Fruit fly (Drosophila melanogaster) whole organism, embryonic: ENCODE results near the gene RpL24.

Experiments used
- Atf3 ChIP-seq: fragments of 200-800 bp; sonication (Bioruptor generic); optimal IDR thresholded peaks from 3 replicates; lab custom pipeline; 2016; ENCODE audit warnings: missing biosample characterization, missing genetic modification characterization
- B-H1 ChIP-seq: fragments of 200-800 bp; sonication (Bioruptor generic); IDR thresholded peaks from 3 replicates; pipeline ENCODE4 v1.3.6; 2022; ENCODE audit warnings: missing biosample characterization, missing genetic modification characterization
- CG10274 ChIP-seq: fragments of 200-800 bp; sonication (Bioruptor generic); optimal IDR thresholded peaks from 3 replicates; lab custom pipeline; 2017; ENCODE audit warnings: missing biosample characterization, mild to moderate bottlenecking, missing genetic modification characterization
- CG10565 ChIP-seq: fragments of 200-800 bp; sonication (Bioruptor generic); optimal IDR thresholded peaks from 3 replicates; lab custom pipeline; 2016; ENCODE audit warnings: missing biosample characterization, mild to moderate bottlenecking, missing genetic modification characterization
- CG10979 ChIP-seq: fragments of 200-800 bp; sonication (Bioruptor generic); optimal IDR thresholded peaks from 2 replicates; lab custom pipeline; 2018; ENCODE audit warnings: missing biosample characterization, mild to moderate bottlenecking, missing genetic modification characterization, moderate library complexity
- CG11247 ChIP-seq: fragments of 200-800 bp; sonication (Bioruptor generic); IDR thresholded peaks from 2 replicates; pipeline ENCODE4 v1.3.6; 2022; ENCODE audit warnings: missing biosample characterization, missing genetic modification characterization
- CG15514 ChIP-seq: fragments of 200-800 bp; sonication (Bioruptor generic); optimal IDR thresholded peaks from 3 replicates; lab custom pipeline; 2017; ENCODE audit warnings: missing biosample characterization, missing genetic modification characterization, mild to moderate bottlenecking, moderate library complexity, missing genetic modification reagents
- CG18599 ChIP-seq: fragments of 200-800 bp; sonication (Bioruptor generic); optimal IDR thresholded peaks from 3 replicates; lab custom pipeline; 2017; ENCODE audit warnings: missing biosample characterization, missing genetic modification characterization, mild to moderate bottlenecking, moderate library complexity, missing genetic modification reagents
- CG18619 ChIP-seq: fragments of 200-800 bp; sonication (Bioruptor generic); optimal IDR thresholded peaks from 3 replicates; lab custom pipeline; 2017; ENCODE audit warnings: missing biosample characterization, mild to moderate bottlenecking, missing genetic modification characterization
- CG2129 ChIP-seq: fragments of 200-800 bp; sonication (Bioruptor generic); IDR thresholded peaks from 2 replicates; pipeline ENCODE4 v1.3.6; 2022; ENCODE audit warnings: missing biosample characterization, missing genetic modification characterization; ENCODE audit not compliant: partially characterized antibody
- CG30431 ChIP-seq: fragments of 200-800 bp; sonication (Bioruptor generic); optimal IDR thresholded peaks from 2 replicates; lab custom pipeline; 2017; ENCODE audit warnings: missing biosample characterization, missing genetic modification characterization
- CG31365 ChIP-seq: fragments of 200-800 bp; sonication (Bioruptor generic); optimal IDR thresholded peaks from 2 replicates; lab custom pipeline; 2018; ENCODE audit warnings: missing biosample characterization, mild to moderate bottlenecking, missing genetic modification characterization
- CG3838 ChIP-seq: fragments of 200-800 bp; sonication (Bioruptor generic); optimal IDR thresholded peaks from 3 replicates; lab custom pipeline; 2016; ENCODE audit warnings: missing biosample characterization, missing genetic modification characterization
- CG3847 ChIP-seq: fragments of 200-800 bp; sonication (Bioruptor generic); IDR thresholded peaks from 2 replicates; pipeline ENCODE4 v1.3.6; 2022; ENCODE audit warnings: missing biosample characterization, missing genetic modification characterization
- CG4617 ChIP-seq: fragments of 200-800 bp; sonication (Bioruptor generic); optimal IDR thresholded peaks from 3 replicates; lab custom pipeline; 2016; ENCODE audit warnings: missing biosample characterization, missing genetic modification characterization, borderline replicate concordance
- CG5245 ChIP-seq: fragments of 200-800 bp; sonication (Bioruptor generic); optimal IDR thresholded peaks from 3 replicates; lab custom pipeline; 2016; ENCODE audit warnings: missing biosample characterization, missing genetic modification characterization
- CG6175 ChIP-seq: fragments of 200-800 bp; sonication (Bioruptor generic); IDR thresholded peaks from 3 replicates; pipeline ENCODE4 v1.3.6; 2022; ENCODE audit warnings: missing biosample characterization, missing genetic modification characterization
- CG6654 ChIP-seq: fragments of 200-800 bp; sonication (Bioruptor generic); optimal IDR thresholded peaks from 2 replicates; lab custom pipeline; 2017; ENCODE audit warnings: missing biosample characterization, mild to moderate bottlenecking, missing genetic modification characterization
- CG6813 ChIP-seq: fragments of 200-800 bp; sonication (Bioruptor generic); optimal IDR thresholded peaks from 2 replicates; lab custom pipeline; 2017; ENCODE audit warnings: missing biosample characterization, missing genetic modification characterization, mild to moderate bottlenecking, moderate library complexity, missing genetic modification reagents
- CG7357 ChIP-seq: fragments of 200-800 bp; sonication (Bioruptor generic); IDR thresholded peaks from 3 replicates; pipeline ENCODE4 v1.3.6; 2022; ENCODE audit warnings: missing biosample characterization, missing genetic modification characterization
- CG8924 ChIP-seq: fragments of 200-800 bp; optimal IDR thresholded peaks from 3 replicates; lab custom pipeline; 2019; ENCODE audit warnings: missing biosample characterization, mild to moderate bottlenecking, missing genetic modification characterization, moderate library complexity
- Deaf1 ChIP-seq: fragments of 200-800 bp; optimal IDR thresholded peaks from 3 replicates; lab custom pipeline; 2019; ENCODE audit warnings: missing biosample characterization, mild to moderate bottlenecking, missing genetic modification characterization, moderate library complexity
- ERR ChIP-seq: fragments of 200-800 bp; sonication (Bioruptor generic); optimal IDR thresholded peaks from 2 replicates; lab custom pipeline; 2016; ENCODE audit warnings: missing biosample characterization, missing genetic modification characterization
- Ets97D ChIP-seq: fragments of 200-800 bp; sonication (Bioruptor generic); optimal IDR thresholded peaks from 3 replicates; lab custom pipeline; 2016; ENCODE audit warnings: missing biosample characterization, missing genetic modification characterization
- H15 ChIP-seq: fragments of 200-800 bp; sonication (Bioruptor generic); IDR thresholded peaks from 3 replicates; pipeline ENCODE4 v1.3.6; 2022; ENCODE audit warnings: missing biosample characterization, missing genetic modification characterization
- Jarid2 ChIP-seq: fragments of 200-800 bp; sonication (Bioruptor generic); optimal IDR thresholded peaks from 3 replicates; lab custom pipeline; 2017; ENCODE audit warnings: mild to moderate bottlenecking, missing biosample characterization, missing genetic modification reagents, missing genetic modification characterization
- MTF-1 ChIP-seq: fragments of 200-800 bp; sonication (Bioruptor generic); optimal IDR thresholded peaks from 2 replicates; lab custom pipeline; 2018; ENCODE audit warnings: missing biosample characterization, mild to moderate bottlenecking, missing genetic modification characterization, borderline replicate concordance
- Mad ChIP-seq: fragments of 200-800 bp; sonication (Bioruptor generic); optimal IDR thresholded peaks from 2 replicates; lab custom pipeline; 2016; ENCODE audit warnings: missing biosample characterization, missing genetic modification characterization
- Meics ChIP-seq: fragments of 200-800 bp; sonication (Bioruptor generic); optimal IDR thresholded peaks from 2 replicates; lab custom pipeline; 2017; ENCODE audit warnings: missing biosample characterization, mild to moderate bottlenecking, missing genetic modification characterization
- NK7.1 ChIP-seq: fragments of 200-800 bp; sonication (Bioruptor generic); optimal IDR thresholded peaks from 3 replicates; lab custom pipeline; 2016; ENCODE audit warnings: missing biosample characterization, missing genetic modification characterization
- Oli ChIP-seq: fragments of 200-800 bp; sonication (Bioruptor generic); optimal IDR thresholded peaks from 2 replicates; lab custom pipeline; 2018; ENCODE audit warnings: missing biosample characterization, mild to moderate bottlenecking, missing genetic modification characterization, moderate library complexity
- Sox100B ChIP-seq: fragments of 200-800 bp; sonication (Bioruptor generic); optimal IDR thresholded peaks from 3 replicates; lab custom pipeline; 2018; ENCODE audit warnings: missing biosample characterization, mild to moderate bottlenecking, missing genetic modification characterization
- ase ChIP-seq: fragments of 200-800 bp; sonication (Bioruptor generic); IDR thresholded peaks from 3 replicates; pipeline ENCODE4 v1.3.6; 2022; ENCODE audit warnings: missing biosample characterization, missing genetic modification characterization
- bsh ChIP-seq, 2 experiments: fragments of 200-800 bp; sonication (Bioruptor generic); optimal IDR thresholded peaks; 2 replicates each; lab custom pipeline; 2017 to 2018; ENCODE audit warnings: mild to moderate bottlenecking in 2 of 2, missing biosample characterization in 2 of 2, missing genetic modification characterization in 2 of 2, moderate library complexity in 1 of 2
- dmrt11E ChIP-seq: fragments of 200-800 bp; sonication (Bioruptor generic); optimal IDR thresholded peaks from 3 replicates; lab custom pipeline; 2018; ENCODE audit warnings: missing biosample characterization, mild to moderate bottlenecking, missing genetic modification characterization, moderate library complexity
- exex ChIP-seq: fragments of 200-800 bp; sonication (Bioruptor generic); optimal IDR thresholded peaks from 4 replicates; lab custom pipeline; 2018; ENCODE audit warnings: missing biosample characterization, mild to moderate bottlenecking, missing genetic modification characterization, moderate library complexity
- grau ChIP-seq: fragments of 200-800 bp; optimal IDR thresholded peaks from 3 replicates; lab custom pipeline; 2019; ENCODE audit warnings: missing biosample characterization, mild to moderate bottlenecking, missing genetic modification characterization, moderate library complexity
- grn ChIP-seq: fragments of 200-800 bp; sonication (Bioruptor generic); optimal IDR thresholded peaks from 3 replicates; lab custom pipeline; 2017; ENCODE audit warnings: missing biosample characterization, missing genetic modification characterization
- h ChIP-seq: fragments of >200 bp; optimal IDR thresholded peaks from 2 replicates; lab custom pipeline; 2017
- knrl ChIP-seq: fragments of 200-800 bp; sonication (Bioruptor generic); IDR thresholded peaks from 3 replicates; pipeline ENCODE4 v1.3.6; 2022; ENCODE audit warnings: missing biosample characterization, missing genetic modification characterization; ENCODE audit not compliant: partially characterized antibody
- lov ChIP-seq, 2 experiments: fragments of 200-800 bp in 1 of 2; fragments of >200 bp in 1 of 2; sonication (Bioruptor generic) in 1 of 2; IDR thresholded peaks in 1 of 2; optimal IDR thresholded peaks in 1 of 2; 2 replicates in 1 of 2; 3 replicates in 1 of 2; pipeline versions ENCODE4 v1.3.6 to Lab custom; 2017 to 2022; ENCODE audit warnings: missing biosample characterization in 1 of 2, missing genetic modification characterization in 1 of 2
- p53 ChIP-seq: fragments of 200-800 bp; sonication (Bioruptor generic); optimal IDR thresholded peaks from 2 replicates; lab custom pipeline; 2016; ENCODE audit warnings: missing biosample characterization, missing genetic modification characterization
- pum ChIP-seq: fragments of 200-800 bp; sonication (Bioruptor generic); optimal IDR thresholded peaks from 2 replicates; lab custom pipeline; 2016; ENCODE audit warnings: missing biosample characterization, missing genetic modification characterization
- salm ChIP-seq: fragments of 200-800 bp; sonication (Bioruptor generic); optimal IDR thresholded peaks from 2 replicates; lab custom pipeline; 2018; ENCODE audit warnings: missing biosample characterization, mild to moderate bottlenecking, missing genetic modification characterization
- sima ChIP-seq: fragments of 200-800 bp; sonication (Bioruptor generic); optimal IDR thresholded peaks from 2 replicates; lab custom pipeline; 2016; ENCODE audit warnings: missing biosample characterization, missing genetic modification characterization
- sr ChIP-seq: fragments of 200-800 bp; sonication (Bioruptor generic); IDR thresholded peaks from 3 replicates; pipeline ENCODE4 v1.3.6; 2022; ENCODE audit warnings: missing biosample characterization, missing genetic modification characterization
- ssp ChIP-seq: fragments of 200-800 bp; sonication (Bioruptor generic); IDR thresholded peaks from 2 replicates; pipeline ENCODE4 v1.3.6; 2022; ENCODE audit warnings: missing biosample characterization, missing genetic modification characterization
- tll ChIP-seq, 2 experiments: fragments of 200-800 bp in 1 of 2; fragments of >200 bp in 1 of 2; sonication (Bioruptor generic) in 1 of 2; optimal IDR thresholded peaks; 2 replicates each; lab custom pipeline; 2017 to 2019; ENCODE audit warnings: missing biosample characterization in 2 of 2, missing genetic modification characterization in 2 of 2, mild to moderate bottlenecking in 1 of 2, moderate library complexity in 1 of 2
- unc-4 ChIP-seq: fragments of 200-800 bp; sonication (Bioruptor generic); IDR thresholded peaks from 2 replicates; pipeline ENCODE4 v1.3.6; 2022; ENCODE audit warnings: missing biosample characterization, missing genetic modification characterization; ENCODE audit not compliant: partially characterized antibody

The RpL24 gene

dm6 chr2L:13387255-13387654, 7.7 kb downstream of the RpL24 start, which contains the start of the genes Ing5 and CG7099 (continued):
- peak; percentile 96 for TF ChIP-seq dmrt11E
- peak; percentile 86 for TF ChIP-seq Ets97D (GFP tag; lab: Kevin White, UChicago)
- peak; percentile 89 for TF ChIP-seq pum (GFP tag; lab: Kevin White, UChicago)
- peak; percentile 89 for TF ChIP-seq CG7357
- TF ChIP-seq Deaf1 (tag; lab: Kevin White, UChicago): no peak
- TF ChIP-seq NK7.1 (GFP tag; lab: Kevin White, UChicago): peak; percentile 59
- TF ChIP-seq bsh (GFP tag; optimal IDR thresholded peaks at IDR 0.05; lab: Kevin White, UChicago): peak; percentile 75 to 97
- TF ChIP-seq unc-4 (GFP tag; lab: Robert Waterston, UW): peak; percentile 60
- TF ChIP-seq ERR (GFP tag; lab: Kevin White, UChicago): peak; percentile 78
- no peak for TF ChIP-seq Jarid2
- peak; percentile 92 for TF ChIP-seq CG15514 (GFP tag; lab: Kevin White, UChicago)
- TF ChIP-seq exex: peak; percentile 97
- peak; percentile 95 for TF ChIP-seq grau (tag; lab: Kevin White, UChicago)
- TF ChIP-seq CG8924 (tag; lab: Kevin White, UChicago): peak; percentile 95
- TF ChIP-seq CG4617 (GFP tag; lab: Kevin White, UChicago): peak; percentile 97
- peak; percentile 87 for TF ChIP-seq CG3838 (GFP tag; lab: Kevin White, UChicago)
- no peak for TF ChIP-seq CG31365
- peak; percentile 96 for TF ChIP-seq Mad
- peak; percentile 94 for TF ChIP-seq CG10979 (tag; lab: Kevin White, UChicago)
- TF ChIP-seq CG2129: 0 out of 2 replicates have a peak, but pooled peaks have one; percentile 34
- TF ChIP-seq CG30431 (GFP tag; lab: Kevin White, UChicago): peak; percentile 94
- TF ChIP-seq CG6813: peak; percentile 88
- peak; percentile 96 for TF ChIP-seq CG18599 (GFP tag; lab: Kevin White, UChicago)
- TF ChIP-seq knrl: peak; percentile 78
- TF ChIP-seq salm (tag; lab: Kevin White, UChicago): peak; percentile 91
- TF ChIP-seq CG18619 (GFP tag; lab: Kevin White, UChicago): peak; percentile 94
- peak; percentile 97 for TF ChIP-seq CG3847 (GFP tag; lab: Robert Waterston, UW)
- TF ChIP-seq Oli: peak; percentile 94
- TF ChIP-seq H15: peak; percentile 97
- peak in 1 of 2 experiments; percentile 43 for TF ChIP-seq tll (GFP tag; optimal IDR thresholded peaks at IDR 0.05; lab: Kevin White, UChicago)
- peak; percentile 95 for TF ChIP-seq CG11247 (GFP tag; lab: Robert Waterston, UW)
- TF ChIP-seq h (lab: Kevin White, UChicago): no peak
- peak; percentile 90 for TF ChIP-seq Atf3 (GFP tag; lab: Kevin White, UChicago)
- peak; percentile 96 for TF ChIP-seq ase
- peak; percentile 36 for TF ChIP-seq p53
- TF ChIP-seq CG6175 (GFP tag; lab: Robert Waterston, UW): peak; percentile 90
- peak; percentile 95 for TF ChIP-seq Meics
- peak; percentile 61 for TF ChIP-seq sima (GFP tag; lab: Kevin White, UChicago)
- TF ChIP-seq lov (optimal IDR thresholded peaks at IDR 0.05; lab: Kevin White, UChicago): no peak
- TF ChIP-seq lov (GFP tag; IDR thresholded peaks at IDR 0.05; lab: Robert Waterston, UW): peak; percentile 94
- peak; percentile 95 for TF ChIP-seq B-H1
- TF ChIP-seq CG10565: peak; percentile 61
- TF ChIP-seq CG5245: peak; percentile 95
- peak; percentile 83 for TF ChIP-seq MTF-1 (GFP tag; lab: Kevin White, UChicago)
- no peak for TF ChIP-seq grn
- peak; percentile 76; the same call in 2 of the 3 replicates for TF ChIP-seq sr (GFP tag; lab: Robert Waterston, UW)
- peak; percentile 80 for TF ChIP-seq CG6654 (GFP tag; lab: Kevin White, UChicago)
- peak; percentile 92 for TF ChIP-seq Sox100B
- TF ChIP-seq CG10274 (GFP tag; lab: Kevin White, UChicago): peak; percentile 74
- TF ChIP-seq ssp (GFP tag; lab: Robert Waterston, UW): peak; percentile 91
